Fruit fly (Drosophila melanogaster): ENCODE results near the gene CG6495.

The CG6495 gene

DNA sequence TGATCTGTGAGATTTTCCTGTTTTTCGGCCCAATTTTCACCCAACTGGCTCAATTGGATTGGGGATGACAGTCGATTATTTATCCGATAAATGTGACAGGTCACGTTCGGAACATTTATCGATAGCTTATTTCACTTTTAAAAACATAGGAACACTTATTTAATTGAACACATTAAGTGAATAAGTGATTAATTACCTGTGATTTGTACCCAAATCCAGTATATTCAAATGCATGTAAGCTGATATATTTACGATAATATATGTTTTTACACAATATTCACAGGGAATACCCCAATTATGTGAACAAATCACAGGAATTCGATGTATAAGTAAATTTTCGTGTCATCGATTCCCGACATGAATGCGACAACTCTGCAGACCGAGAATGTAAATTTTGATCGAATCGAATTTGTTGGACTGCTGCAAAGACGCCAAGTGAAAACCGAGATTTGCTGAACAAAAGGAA is 28.5 kb upstream of the CG6495 start, which contains the start of the genes EMC3 and Dpy-30L1 (continued):
- peak; percentile 18 for TF ChIP-seq disco-r (GFP tag; optimal IDR thresholded peaks at IDR 0.05)
- no peak for TF ChIP-seq repo (GFP tag; optimal IDR thresholded peaks at IDR 0.05)
- TF ChIP-seq bowl (GFP tag; IDR thresholded peaks at IDR 0.05): no peak
- TF ChIP-seq CG12391 (tag; optimal IDR thresholded peaks at IDR 0.05): peak; percentile 78
- TF ChIP-seq Hr78 (GFP tag; optimal IDR thresholded peaks at IDR 0.05): no peak
- no peak for TF ChIP-seq pros (GFP tag; optimal IDR thresholded peaks at IDR 0.05)
- no peak for TF ChIP-seq CG8478 (optimal IDR thresholded peaks at IDR 0.05)
- peak; percentile 67 for TF ChIP-seq CG17361 (GFP tag; IDR thresholded peaks at IDR 0.05)
- no peak for TF ChIP-seq CG7357 (GFP tag; IDR thresholded peaks at IDR 0.05)
- no peak for TF ChIP-seq CTCF (GFP tag; optimal IDR thresholded peaks at IDR 0.05)
- TF ChIP-seq amos (GFP tag; IDR thresholded peaks at IDR 0.05; ENCODE audit: partially characterized antibody): peak; percentile 74
- TF ChIP-seq Adf1 (GFP tag; IDR thresholded peaks at IDR 0.05): no peak
- no peak for TF ChIP-seq gsb-n (tag; optimal IDR thresholded peaks at IDR 0.05)
- TF ChIP-seq CHES-1-like (GFP tag; optimal IDR thresholded peaks at IDR 0.05): peak; percentile 33
- TF ChIP-seq gt (GFP tag; IDR thresholded peaks at IDR 0.05): no peak
- TF ChIP-seq br (optimal IDR thresholded peaks at IDR 0.05): no peak
- no peak for TF ChIP-seq cas (GFP tag; IDR thresholded peaks at IDR 0.05)
- TF ChIP-seq Sry-δ (GFP tag; optimal IDR thresholded peaks at IDR 0.05): peak; percentile 87
- no peak for TF ChIP-seq cad (GFP tag; optimal IDR thresholded peaks at IDR 0.05)
- TF ChIP-seq bcd (GFP tag; optimal IDR thresholded peaks at IDR 0.05): no peak
- TF ChIP-seq CG9215 (GFP tag; IDR thresholded peaks at IDR 0.05): peak; percentile 49; the same call in 1 of the 2 replicates
- no peak for TF ChIP-seq ken (GFP tag; IDR thresholded peaks at IDR 0.05)
- no peak for TF ChIP-seq seq (GFP tag; IDR thresholded peaks at IDR 0.05)
- TF ChIP-seq CG10462 (GFP tag; optimal IDR thresholded peaks at IDR 0.05): no peak
- no peak for TF ChIP-seq lab (GFP tag; optimal IDR thresholded peaks at IDR 0.05)
- no peak for TF ChIP-seq cato (GFP tag; optimal IDR thresholded peaks at IDR 0.05; ENCODE audit: borderline replicate concordance)
- no peak for TF ChIP-seq CG16815 (GFP tag; optimal IDR thresholded peaks at IDR 0.05)
- no peak for TF ChIP-seq Ada2b (GFP tag; IDR thresholded peaks at IDR 0.05)
- no peak for TF ChIP-seq Trl (optimal IDR thresholded peaks at IDR 0.05)
- TF ChIP-seq Trl (GFP tag; optimal IDR thresholded peaks at IDR 0.05): peak; percentile 40
- TF ChIP-seq CG12219 (GFP tag; optimal IDR thresholded peaks at IDR 0.05): no peak
- TF ChIP-seq CG2202 (tag; optimal IDR thresholded peaks at IDR 0.05): peak; percentile 24
- no peak for TF ChIP-seq CG8924 (tag; optimal IDR thresholded peaks at IDR 0.05)
- TF ChIP-seq Dref (GFP tag; IDR thresholded peaks at IDR 0.05): peak; percentile 74
- no peak for TF ChIP-seq stc (GFP tag; IDR thresholded peaks at IDR 0.05)
- TF ChIP-seq pb (GFP tag; optimal IDR thresholded peaks at IDR 0.05): no peak
- peak; percentile 93 for TF ChIP-seq stwl (tag; optimal IDR thresholded peaks at IDR 0.05)
- TF ChIP-seq CG2889 (GFP tag; IDR thresholded peaks at IDR 0.05): no peak
- TF ChIP-seq BtbVII (GFP tag; optimal IDR thresholded peaks at IDR 0.05): no peak
- peak; percentile 25 for TF ChIP-seq tx (GFP tag; optimal IDR thresholded peaks at IDR 0.05)
- no peak for TF ChIP-seq Taf1 (GFP tag; IDR thresholded peaks at IDR 0.05)
- TF ChIP-seq CG13624 (GFP tag; optimal IDR thresholded peaks at IDR 0.05): peak; percentile 68
- TF ChIP-seq CG9609 (GFP tag; optimal IDR thresholded peaks at IDR 0.05): peak; percentile 17
- TF ChIP-seq Sin3A (optimal IDR thresholded peaks at IDR 0.05): peak; percentile 74
- TF ChIP-seq CG12659 (GFP tag; optimal IDR thresholded peaks at IDR 0.05): peak; percentile 83
- TF ChIP-seq pho (GFP tag; optimal IDR thresholded peaks at IDR 0.05): peak; percentile 48
- peak; percentile 21 for TF ChIP-seq chn (GFP tag; optimal IDR thresholded peaks at IDR 0.05)
- peak; percentile 79 for TF ChIP-seq CG30403 (GFP tag; optimal IDR thresholded peaks at IDR 0.05)
- TF ChIP-seq Elba2 (GFP tag; optimal IDR thresholded peaks at IDR 0.05): peak; percentile 32
- peak; percentile 73 for TF ChIP-seq CG11560 (tag; IDR thresholded peaks at IDR 0.05)
- TF ChIP-seq z (GFP tag; IDR thresholded peaks at IDR 0.05): no peak
- TF ChIP-seq CG6175 (GFP tag; IDR thresholded peaks at IDR 0.05): no peak
- TF ChIP-seq sens-2 (GFP tag; IDR thresholded peaks at IDR 0.05): no peak
- no peak for TF ChIP-seq aop (GFP tag; IDR thresholded peaks at IDR 0.05)
- TF ChIP-seq Max (GFP tag; optimal IDR thresholded peaks at IDR 0.05): peak; percentile 58
